Fruit fly (Drosophila melanogaster) whole organism, larva: ENCODE measurements around the gene cold.

ENCODE experiments used
- noc ChIP-seq: fragments of 200-800 bp; sonication (Bioruptor generic); optimal IDR thresholded peaks from 3 replicates; lab custom pipeline; 2019; ENCODE audit warnings: missing biosample characterization, mild to moderate bottlenecking, missing genetic modification characterization, moderate library complexity

The cold gene

dm6 chr2L:574226-574625 is at the start of gene cold, which contains the start of gene Ipk2:
Gene cold (plus strand): TSS chr2L:574291.
Gene Ipk2 (minus strand): TSS chr2L:574264.
- peak; percentile 84 for TF ChIP-seq noc (tag; lab: Kevin White, UChicago)

- no peak for TF ChIP-seq noc (tag; lab: Kevin White, UChicago)
Observed at dm6 chr2L:524515-524920, 49.6 kb upstream of the cold start.

dm6 chr2L:525547-526180 is 48.4 kb upstream of the cold start:
- TF ChIP-seq noc (tag; lab: Kevin White, UChicago), result no peak

- TF ChIP-seq noc (tag; lab: Kevin White, UChicago), result no peak
Observed at dm6 chr2L:526192-526923, 47.7 kb upstream of the cold start.

- no peak for TF ChIP-seq noc (tag; lab: Kevin White, UChicago)
Observed at dm6 chr2L:526924-527307, 47.2 kb upstream of the cold start.

- no peak for TF ChIP-seq noc (tag; lab: Kevin White, UChicago)
Observed at dm6 chr2L:527689-528088, 46.4 kb upstream of the cold start.

- TF ChIP-seq noc (tag; lab: Kevin White, UChicago), result no peak
Observed at dm6 chr2L:530245-530644, 43.8 kb upstream of the cold start.

dm6 chr2L:533734-534133 is 40.4 kb upstream of the cold start:
- no peak for TF ChIP-seq noc (tag; lab: Kevin White, UChicago)

dm6 chr2L:540572-541210 is 33.4 kb upstream of the cold start:
- no peak for TF ChIP-seq noc (tag; lab: Kevin White, UChicago)

- TF ChIP-seq noc (tag; lab: Kevin White, UChicago), result no peak
Observed at dm6 chr2L:542338-542967, 31.6 kb upstream of the cold start, which contains the start of gene lwr. Gene lwr (minus strand): TSS chr2L:542580.

dm6 chr2L:543799-544198 is 30.3 kb upstream of the cold start:
- TF ChIP-seq noc (tag; lab: Kevin White, UChicago), result no peak

dm6 chr2L:544444-545179 is 29.5 kb upstream of the cold start, which contains the start of the genes Spp and nAChRbeta3:
Gene Spp (minus strand): TSS chr2L:544653.
Gene nAChRbeta3 (plus strand): TSS chr2L:545129.
- TF ChIP-seq noc (tag; lab: Kevin White, UChicago), result no peak

- no peak for TF ChIP-seq noc (tag; lab: Kevin White, UChicago)
Observed at dm6 chr2L:547978-548377, 26.1 kb upstream of the cold start.

dm6 chr2L:549637-550036 is 24.5 kb upstream of the cold start:
- no peak for TF ChIP-seq noc (tag; lab: Kevin White, UChicago)

dm6 chr2L:552432-552929 is 21.6 kb upstream of the cold start, which contains the start of gene Ets21C:
Gene Ets21C (minus strand): TSS chr2L:552923.
- TF ChIP-seq noc (tag; lab: Kevin White, UChicago), result no peak
